Worm (Caenorhabditis elegans) whole organism, L2 larva: ENCODE measurements around the gene F49H12.2.

ENCODE experiments used
- C34F6.9 ChIP-seq: fragments of 150-350 bp; optimal IDR thresholded peaks from 2 replicates; lab custom pipeline; 2014; ENCODE audit warnings: missing biosample characterization, missing genetic modification characterization
- F13H6.1 ChIP-seq: sonication (generic microtip); optimal IDR thresholded peaks from 2 replicates; lab custom pipeline; 2016; ENCODE audit warnings: missing genetic modification characterization, missing compliant biosample characterization
- R02D3.7 ChIP-seq: fragments of 150-350 bp; optimal IDR thresholded peaks from 2 replicates; lab custom pipeline; 2014; ENCODE audit warnings: missing biosample characterization, missing genetic modification characterization
- Y55F3AM.14 ChIP-seq: fragments of 200-800 bp; sonication (Bioruptor generic); optimal IDR thresholded peaks from 2 replicates; lab custom pipeline; 2018; ENCODE audit warnings: mild to moderate bottlenecking, missing genetic modification characterization, missing compliant biosample characterization
- ZK546.5 ChIP-seq: sonication (generic microtip); optimal IDR thresholded peaks from 2 replicates; lab custom pipeline; 2017; ENCODE audit warnings: missing biosample characterization, missing genetic modification characterization
- aly-2 ChIP-seq: fragments of 150-350 bp; optimal IDR thresholded peaks from 2 replicates; lab custom pipeline; 2014; ENCODE audit warnings: missing biosample characterization, missing genetic modification characterization
- ama-1 ChIP-seq: fragments of 150-350 bp; optimal IDR thresholded peaks from 2 replicates; lab custom pipeline; 2018; ENCODE audit warnings: inconsistent platforms
- ceh-16 ChIP-seq: fragments of 150-350 bp; optimal IDR thresholded peaks from 2 replicates; lab custom pipeline; 2014; ENCODE audit warnings: missing biosample characterization, missing genetic modification characterization
- crh-2 ChIP-seq: sonication (generic microtip); optimal IDR thresholded peaks from 2 replicates; lab custom pipeline; 2017; ENCODE audit warnings: missing biosample characterization, missing genetic modification characterization
- dmd-4 ChIP-seq: sonication (generic microtip); optimal IDR thresholded peaks from 2 replicates; lab custom pipeline; 2017; ENCODE audit warnings: missing biosample characterization, missing genetic modification characterization
- elt-1 ChIP-seq: fragments of 150-350 bp; optimal IDR thresholded peaks from 2 replicates; lab custom pipeline; 2014; ENCODE audit warnings: missing biosample characterization, missing genetic modification characterization
- elt-3 ChIP-seq: sonication (generic microtip); optimal IDR thresholded peaks from 2 replicates; lab custom pipeline; 2017; ENCODE audit warnings: missing biosample characterization, missing genetic modification characterization
- fos-1 ChIP-seq: fragments of 150-350 bp; optimal IDR thresholded peaks from 2 replicates; lab custom pipeline; 2014; ENCODE audit warnings: missing biosample characterization, missing genetic modification characterization
- gmeb-1 ChIP-seq: fragments of 150-350 bp; optimal IDR thresholded peaks from 2 replicates; lab custom pipeline; 2014; ENCODE audit warnings: missing biosample characterization, missing genetic modification characterization
- lin-11 ChIP-seq: fragments of 150-350 bp; sonication (generic microtip); optimal IDR thresholded peaks from 2 replicates; lab custom pipeline; 2014; ENCODE audit warnings: missing biosample characterization, missing genetic modification characterization, inconsistent platforms, mixed read lengths
- lin-13 ChIP-seq: fragments of 150-350 bp; optimal IDR thresholded peaks from 2 replicates; lab custom pipeline; 2014; ENCODE audit warnings: missing biosample characterization, missing genetic modification reagents, missing genetic modification characterization
- mab-5 ChIP-seq: fragments of 150-350 bp; optimal IDR thresholded peaks from 2 replicates; lab custom pipeline; 2014; ENCODE audit warnings: missing biosample characterization, missing genetic modification characterization
- mdl-1 ChIP-seq, 2 experiments: fragments of 150-350 bp in 1 of 2; sonication (generic microtip) in 1 of 2; optimal IDR thresholded peaks; 2 replicates each; lab custom pipeline; 2017; ENCODE audit warnings: missing biosample characterization in 2 of 2, missing genetic modification characterization in 2 of 2
- nhr-10 ChIP-seq: sonication (generic microtip); optimal IDR thresholded peaks from 2 replicates; lab custom pipeline; 2017; ENCODE audit warnings: missing biosample characterization, missing genetic modification characterization
- nhr-11 ChIP-seq: fragments of 150-350 bp; optimal IDR thresholded peaks from 2 replicates; lab custom pipeline; 2014; ENCODE audit warnings: missing biosample characterization, missing genetic modification characterization
- nhr-12 ChIP-seq: fragments of 150-350 bp; optimal IDR thresholded peaks from 2 replicates; lab custom pipeline; 2014; ENCODE audit warnings: missing biosample characterization, missing genetic modification characterization
- nhr-129 ChIP-seq: fragments of 150-350 bp; optimal IDR thresholded peaks from 2 replicates; lab custom pipeline; 2014; ENCODE audit warnings: missing biosample characterization, missing genetic modification characterization
- nhr-21 ChIP-seq: fragments of 150-350 bp; optimal IDR thresholded peaks from 2 replicates; lab custom pipeline; 2014; ENCODE audit warnings: missing biosample characterization, missing genetic modification characterization
- nhr-25 ChIP-seq: fragments of 150-350 bp; sonication (generic microtip); optimal IDR thresholded peaks from 3 replicates; lab custom pipeline; 2014; ENCODE audit warnings: missing biosample characterization, missing genetic modification characterization
- nhr-77 ChIP-seq: fragments of 150-350 bp; optimal IDR thresholded peaks from 2 replicates; lab custom pipeline; 2014; ENCODE audit warnings: missing biosample characterization, missing genetic modification characterization
- sem-4 ChIP-seq: fragments of 150-350 bp; optimal IDR thresholded peaks from 2 replicates; lab custom pipeline; 2014; ENCODE audit warnings: missing biosample characterization, missing genetic modification reagents, missing genetic modification characterization
- skn-1 ChIP-seq: sonication (generic microtip); optimal IDR thresholded peaks from 2 replicates; lab custom pipeline; 2017; ENCODE audit warnings: missing biosample characterization, missing genetic modification characterization
- sma-3 ChIP-seq: sonication (generic microtip); optimal IDR thresholded peaks from 2 replicates; lab custom pipeline; 2016; ENCODE audit warnings: missing genetic modification reagents, missing genetic modification characterization, missing compliant biosample characterization
- sma-9 ChIP-seq, 2 experiments: fragments of 150-350 bp in 1 of 2; sonication (generic microtip) in 1 of 2; optimal IDR thresholded peaks; 2 replicates each; lab custom pipeline; 2014 to 2016; ENCODE audit warnings: missing genetic modification characterization in 2 of 2, mild to moderate bottlenecking in 1 of 2, missing biosample characterization in 1 of 2, missing compliant biosample characterization in 1 of 2, missing genetic modification reagents in 1 of 2, moderate library complexity in 1 of 2
- snpc-4 ChIP-seq: fragments of 150-350 bp; optimal IDR thresholded peaks from 2 replicates; lab custom pipeline; 2014; ENCODE audit warnings: missing biosample characterization, missing genetic modification characterization
- unc-39 ChIP-seq: fragments of 150-350 bp; optimal IDR thresholded peaks from 2 replicates; lab custom pipeline; 2014; ENCODE audit warnings: missing biosample characterization, missing genetic modification characterization
- unc-55 ChIP-seq: fragments of 150-350 bp; sonication (generic microtip); optimal IDR thresholded peaks from 3 replicates; lab custom pipeline; 2014; ENCODE audit warnings: missing biosample characterization, missing genetic modification reagents, missing genetic modification characterization
- unc-62 ChIP-seq: fragments of 150-350 bp; optimal IDR thresholded peaks from 2 replicates; lab custom pipeline; 2014; ENCODE audit warnings: missing biosample characterization, missing genetic modification reagents, missing genetic modification characterization
- zag-1 ChIP-seq: fragments of 150-350 bp; optimal IDR thresholded peaks from 2 replicates; lab custom pipeline; 2014; ENCODE audit warnings: missing biosample characterization, missing genetic modification characterization
- ztf-1 ChIP-seq: fragments of 200-800 bp; sonication (Bioruptor generic); conservative IDR thresholded peaks from 2 replicates; pipeline ENCODE4 v1.3.6; 2022; ENCODE audit warnings: missing genetic modification characterization, missing compliant biosample characterization
- ztf-4 ChIP-seq: fragments of 150-350 bp; optimal IDR thresholded peaks from 2 replicates; lab custom pipeline; 2014; ENCODE audit warnings: missing biosample characterization, missing genetic modification characterization

F49H12.2 gene

DNA sequence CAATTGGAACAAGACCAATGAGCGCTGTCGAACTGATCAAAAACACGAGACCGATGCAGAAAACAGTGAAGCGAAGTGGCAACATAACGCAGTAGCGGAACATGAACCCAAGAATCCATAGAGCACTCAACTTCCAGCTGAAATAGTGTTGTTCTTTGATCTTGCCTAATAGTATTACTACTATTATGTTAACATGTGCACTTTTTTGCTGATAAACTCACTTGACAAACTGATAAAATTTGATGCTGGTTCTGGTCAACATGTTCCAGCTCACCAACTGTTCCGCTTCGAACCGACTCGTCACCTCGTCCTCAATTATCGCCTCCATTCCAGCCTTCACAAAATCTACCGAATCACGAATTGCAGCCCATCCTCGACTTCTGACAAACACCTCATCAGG lies 16.8 kb upstream of the F49H12.2 start:
- TF ChIP-seq fos-1 (tag; lab: Kevin White, UChicago) (peak; percentile 20), lin-13 (no peak), nhr-11 (tag; lab: Kevin White, UChicago) (no peak), sma-9 (GFP tag; optimal IDR thresholded peaks at IDR 0.05; lab: Kevin White, UChicago) (peak; percentile 35), sma-9 (tag; optimal IDR thresholded peaks at IDR 0.05; lab: Kevin White, UChicago) (no peak)

ce11 chrX:2070418-2070996 lies 14.6 kb upstream of the F49H12.2 start, which contains the start of gene acl-4:
TSS of gene acl-4 (minus strand) at chrX:2070444.
- TF ChIP-seq R02D3.7 (tag; lab: Kevin White, UChicago) = no peak
- peak; percentile 14 for TF ChIP-seq fos-1 (tag; lab: Kevin White, UChicago)
- TF ChIP-seq nhr-129 (tag; lab: Kevin White, UChicago) = peak; percentile 14

DNA sequence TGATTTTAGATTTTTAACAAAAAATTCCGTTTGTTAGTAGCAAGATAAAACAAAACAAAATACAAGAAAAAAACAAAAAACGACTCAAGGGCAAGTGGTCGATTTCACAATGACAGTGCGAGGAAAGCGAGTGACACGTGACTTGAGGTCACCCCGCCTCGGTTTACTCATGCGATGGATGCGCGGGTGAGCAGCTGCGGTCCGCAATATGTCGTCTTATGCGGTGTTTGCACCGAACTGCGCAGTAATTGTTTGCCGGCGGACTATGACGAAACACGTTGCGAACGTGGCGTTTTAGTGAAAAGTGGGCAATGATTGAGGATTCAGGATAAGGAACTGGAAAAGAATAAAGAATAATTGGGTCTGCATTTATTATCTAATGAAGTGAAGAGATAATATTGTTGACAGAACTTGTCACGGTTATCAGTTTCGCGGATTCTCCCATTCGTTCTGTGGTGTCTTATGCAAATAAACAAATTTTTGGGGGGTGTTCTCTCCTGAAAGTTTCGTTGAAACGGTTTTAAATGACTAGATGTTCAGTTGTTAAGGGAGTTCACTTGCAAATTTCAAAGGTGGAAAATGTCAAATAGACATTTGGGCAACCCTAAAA lies 13.6 kb upstream of the F49H12.2 start:
- TF ChIP-seq snpc-4 (tag; lab: Kevin White, UChicago) (peak; percentile 48), elt-1 (tag; lab: Kevin White, UChicago) (no peak), sma-3 (GFP tag; lab: Kevin White, UChicago) (peak; percentile 62), nhr-129 (tag; lab: Kevin White, UChicago) (peak; percentile 87), nhr-10 (tag; lab: Kevin White, UChicago) (peak; percentile 37), nhr-21 (tag; lab: Kevin White, UChicago) (peak; percentile 30), mab-5 (tag; lab: Kevin White, UChicago) (peak; percentile 68), F13H6.1 (tag; lab: Kevin White, UChicago) (peak; percentile 73), ztf-4 (peak; percentile 42), fos-1 (tag; lab: Kevin White, UChicago) (peak; percentile 37), lin-13 (peak; percentile 34), crh-2 (tag; lab: Kevin White, UChicago) (peak; percentile 75), C34F6.9 (tag; lab: Kevin White, UChicago) (peak; percentile 88), sem-4 (peak; percentile 50), mdl-1 (tag; optimal IDR thresholded peaks at IDR 0.05; lab: Kevin White, UChicago) (peak; percentile 64 to 87), zag-1 (tag; lab: Kevin White, UChicago) (no peak), ama-1 (lab: Kevin White, UChicago) (peak; percentile 15), unc-55 (peak; percentile 72), sma-9 (GFP tag; optimal IDR thresholded peaks at IDR 0.05; lab: Kevin White, UChicago) (peak; percentile 79), sma-9 (tag; optimal IDR thresholded peaks at IDR 0.05; lab: Kevin White, UChicago) (no peak), ceh-16 (peak; percentile 54), aly-2 (no peak), unc-39 (no peak), gmeb-1 (tag; lab: Kevin White, UChicago) (peak; percentile 52), nhr-25 (tag; lab: Kevin White, UChicago) (peak; percentile 86), nhr-12 (no peak), unc-62 (GFP tag; lab: Kevin White, UChicago) (no peak), elt-3 (no peak), ZK546.5 (tag; lab: Kevin White, UChicago) (no peak), lin-11 (tag; lab: Kevin White, UChicago) (peak; percentile 77), skn-1 (no peak), Y55F3AM.14 (GFP tag; lab: Kevin White, UChicago) (peak; percentile 2), dmd-4 (no peak)

ce11 chrX:2074055-2074454 lies 11.0 kb upstream of the F49H12.2 start, which contains the start of gene txdc-12.2:
TSS of gene txdc-12.2 (plus strand) at chrX:2074450.
- no peak for TF ChIP-seq skn-1
- TF ChIP-seq snpc-4 (tag; lab: Kevin White, UChicago) = no peak
- no peak for TF ChIP-seq ztf-1 (GFP tag; lab: Robert Waterston, UW)
- no peak for TF ChIP-seq F13H6.1 (tag; lab: Kevin White, UChicago)
- TF ChIP-seq fos-1 (tag; lab: Kevin White, UChicago) = peak; percentile 1
- TF ChIP-seq sma-9 (GFP tag; optimal IDR thresholded peaks at IDR 0.05; lab: Kevin White, UChicago) = no peak
- TF ChIP-seq sma-9 (tag; optimal IDR thresholded peaks at IDR 0.05; lab: Kevin White, UChicago) = no peak
- TF ChIP-seq nhr-77 (tag; lab: Kevin White, UChicago) = no peak
